Fruit fly (Drosophila melanogaster) whole organism, embryonic: ENCODE results near the gene Tsp74F.

ENCODE experiments used
- Adf1 ChIP-seq: fragments of 200-800 bp; sonication (Bioruptor generic); IDR thresholded peaks from 2 replicates; pipeline ENCODE4 v1.3.6; 2022; ENCODE audit warnings: missing biosample characterization, missing genetic modification characterization
- CG14667 ChIP-seq: fragments of 200-800 bp; sonication (Bioruptor generic); IDR thresholded peaks from 2 replicates; pipeline ENCODE4 v1.3.6; 2022; ENCODE audit warnings: missing biosample characterization, missing genetic modification characterization
- CG15073 ChIP-seq: fragments of 200-800 bp; sonication (Bioruptor generic); optimal IDR thresholded peaks from 2 replicates; lab custom pipeline; 2016; ENCODE audit warnings: missing biosample characterization, missing genetic modification characterization
- CG1529 ChIP-seq: fragments of 200-800 bp; sonication (Bioruptor generic); optimal IDR thresholded peaks from 3 replicates; lab custom pipeline; 2018; ENCODE audit warnings: missing biosample characterization, missing genetic modification characterization
- CG15601 ChIP-seq: fragments of 200-800 bp; sonication (Bioruptor generic); optimal IDR thresholded peaks from 3 replicates; lab custom pipeline; 2019; ENCODE audit warnings: missing biosample characterization, mild to moderate bottlenecking, missing genetic modification characterization, moderate library complexity
- CG16779 ChIP-seq: fragments of 200-800 bp; sonication (Bioruptor generic); IDR thresholded peaks from 2 replicates; pipeline ENCODE4 v1.3.6; 2022; ENCODE audit warnings: missing biosample characterization, missing genetic modification characterization
- CG18599 ChIP-seq: fragments of 200-800 bp; sonication (Bioruptor generic); optimal IDR thresholded peaks from 3 replicates; lab custom pipeline; 2017; ENCODE audit warnings: missing biosample characterization, missing genetic modification characterization, mild to moderate bottlenecking, moderate library complexity, missing genetic modification reagents
- CG2678 ChIP-seq: fragments of 200-800 bp; sonication (Bioruptor generic); optimal IDR thresholded peaks from 3 replicates; lab custom pipeline; 2019; ENCODE audit warnings: missing biosample characterization, mild to moderate bottlenecking, missing genetic modification characterization, moderate library complexity
- CG31388 ChIP-seq: fragments of 200-800 bp; sonication (Bioruptor generic); optimal IDR thresholded peaks from 2 replicates; lab custom pipeline; 2016; ENCODE audit warnings: missing biosample characterization, missing genetic modification characterization
- CG3163 ChIP-seq: fragments of 200-800 bp; sonication (Bioruptor generic); optimal IDR thresholded peaks from 3 replicates; lab custom pipeline; 2016; ENCODE audit warnings: missing biosample characterization, missing genetic modification characterization
- CG33557 ChIP-seq: fragments of 200-800 bp; sonication (Bioruptor generic); optimal IDR thresholded peaks from 2 replicates; lab custom pipeline; 2019; ENCODE audit warnings: missing biosample characterization, mild to moderate bottlenecking, missing genetic modification characterization, moderate library complexity
- CG3726 ChIP-seq: fragments of 200-800 bp; sonication (Bioruptor generic); IDR thresholded peaks from 3 replicates; pipeline ENCODE4, ENCODE4 v1.3.6; 2022; ENCODE audit warnings: missing biosample characterization, missing genetic modification characterization
- CG4854 ChIP-seq: fragments of 200-800 bp; sonication (Bioruptor generic); optimal IDR thresholded peaks from 2 replicates; lab custom pipeline; 2016; ENCODE audit warnings: missing biosample characterization, missing genetic modification characterization, inconsistent platforms
- CG6654 ChIP-seq: fragments of 200-800 bp; sonication (Bioruptor generic); optimal IDR thresholded peaks from 2 replicates; lab custom pipeline; 2017; ENCODE audit warnings: missing biosample characterization, mild to moderate bottlenecking, missing genetic modification characterization
- CG7839 ChIP-seq: fragments of 200-800 bp; sonication (Bioruptor generic); optimal IDR thresholded peaks from 3 replicates; lab custom pipeline; 2018; ENCODE audit warnings: missing biosample characterization, mild to moderate bottlenecking, missing genetic modification characterization, moderate library complexity
- CG7987 ChIP-seq: fragments of 200-800 bp; sonication (Bioruptor generic); optimal IDR thresholded peaks from 2 replicates; lab custom pipeline; 2018; ENCODE audit warnings: missing biosample characterization, mild to moderate bottlenecking, missing genetic modification characterization, moderate library complexity
- CG8089 ChIP-seq: fragments of 200-800 bp; sonication (Bioruptor generic); optimal IDR thresholded peaks from 3 replicates; lab custom pipeline; 2016; ENCODE audit warnings: missing biosample characterization, missing genetic modification characterization
- CG9727 ChIP-seq: fragments of 200-800 bp; sonication (Bioruptor generic); optimal IDR thresholded peaks from 3 replicates; lab custom pipeline; 2017; ENCODE audit warnings: missing biosample characterization, mild to moderate bottlenecking, missing genetic modification characterization
- Dfd ChIP-seq, 2 experiments: fragments of >200 bp; optimal IDR thresholded peaks; 2 replicates each; lab custom pipeline; 2017; ENCODE audit warnings: missing biosample characterization in 2 of 2, missing genetic modification characterization in 2 of 2
- Doc3 ChIP-seq: fragments of 200-800 bp; sonication (Bioruptor generic); IDR thresholded peaks from 3 replicates; pipeline ENCODE4 v1.3.6; 2022; ENCODE audit warnings: missing biosample characterization, missing genetic modification characterization; ENCODE audit not compliant: partially characterized antibody
- Ets97D ChIP-seq: fragments of 200-800 bp; sonication (Bioruptor generic); optimal IDR thresholded peaks from 3 replicates; lab custom pipeline; 2016; ENCODE audit warnings: missing biosample characterization, missing genetic modification characterization
- Fer1 ChIP-seq: fragments of 200-800 bp; sonication (Bioruptor generic); optimal IDR thresholded peaks from 2 replicates; lab custom pipeline; 2017; ENCODE audit warnings: missing biosample characterization, mild to moderate bottlenecking, missing genetic modification characterization
- H2.0 ChIP-seq: fragments of 200-800 bp; sonication (Bioruptor generic); IDR thresholded peaks from 2 replicates; pipeline ENCODE4 v1.3.6; 2022; ENCODE audit warnings: missing biosample characterization, missing genetic modification characterization
- HLH3B ChIP-seq: fragments of 200-800 bp; sonication (Bioruptor generic); IDR thresholded peaks from 2 replicates; pipeline ENCODE4 v1.3.6; 2022; ENCODE audit warnings: missing biosample characterization, missing genetic modification characterization
- HLH54F ChIP-seq: fragments of 200-800 bp; sonication (Bioruptor generic); optimal IDR thresholded peaks from 3 replicates; lab custom pipeline; 2016; ENCODE audit warnings: missing biosample characterization, missing genetic modification characterization
- HLHmδ ChIP-seq: fragments of 200-800 bp; sonication (Bioruptor generic); optimal IDR thresholded peaks from 2 replicates; lab custom pipeline; 2018; ENCODE audit warnings: missing biosample characterization, mild to moderate bottlenecking, missing genetic modification characterization, moderate library complexity
- Hand ChIP-seq: fragments of 200-800 bp; sonication (Bioruptor generic); optimal IDR thresholded peaks from 2 replicates; lab custom pipeline; 2017; ENCODE audit warnings: mild to moderate bottlenecking, missing biosample characterization, missing genetic modification reagents, missing genetic modification characterization
- Hr78 ChIP-seq, 2 experiments: fragments of 200-800 bp in 1 of 2; fragments of >200 bp in 1 of 2; sonication (Bioruptor generic) in 1 of 2; optimal IDR thresholded peaks; 2 replicates each; lab custom pipeline; 2017 to 2019; ENCODE audit warnings: missing biosample characterization in 2 of 2, missing genetic modification characterization in 2 of 2, mild to moderate bottlenecking in 1 of 2, moderate library complexity in 1 of 2
- Jarid2 ChIP-seq: fragments of 200-800 bp; sonication (Bioruptor generic); optimal IDR thresholded peaks from 3 replicates; lab custom pipeline; 2017; ENCODE audit warnings: mild to moderate bottlenecking, missing biosample characterization, missing genetic modification reagents, missing genetic modification characterization
- Lpt ChIP-seq: fragments of >200 bp; optimal IDR thresholded peaks from 2 replicates; lab custom pipeline; 2018; ENCODE audit warnings: missing biosample characterization, missing genetic modification characterization
- Nf-YB ChIP-seq: fragments of 200-800 bp; sonication (Bioruptor generic); optimal IDR thresholded peaks from 3 replicates; lab custom pipeline; 2019; ENCODE audit warnings: missing biosample characterization, mild to moderate bottlenecking, missing genetic modification characterization, moderate library complexity
- Scr ChIP-seq: fragments of 200-800 bp; sonication (Bioruptor generic); IDR thresholded peaks from 2 replicates; pipeline ENCODE4 v1.3.6; 2022; ENCODE audit warnings: missing biosample characterization, missing genetic modification characterization; ENCODE audit not compliant: partially characterized antibody
- Sin3A ChIP-seq: fragments of >200 bp; optimal IDR thresholded peaks from 2 replicates; lab custom pipeline; 2018
- Tbp ChIP-seq: fragments of >200 bp; optimal IDR thresholded peaks from 2 replicates; lab custom pipeline; 2018; ENCODE audit warnings: missing biosample characterization, missing genetic modification characterization
- Vsx1 ChIP-seq: fragments of 200-800 bp; sonication (Bioruptor generic); optimal IDR thresholded peaks from 2 replicates; lab custom pipeline; 2017; ENCODE audit warnings: missing biosample characterization, mild to moderate bottlenecking, missing genetic modification characterization, missing genetic modification reagents
- YL-1 ChIP-seq: fragments of 200-800 bp; sonication (Bioruptor generic); optimal IDR thresholded peaks from 3 replicates; lab custom pipeline; 2017; ENCODE audit warnings: missing biosample characterization, mild to moderate bottlenecking, missing genetic modification characterization
- aop ChIP-seq: fragments of 200-800 bp; sonication (Bioruptor generic); IDR thresholded peaks from 2 replicates; pipeline ENCODE4 v1.3.6; 2022; ENCODE audit warnings: missing biosample characterization, missing genetic modification characterization
- br ChIP-seq: fragments of >200 bp; optimal IDR thresholded peaks from 2 replicates; lab custom pipeline; 2017
- chinmo ChIP-seq: fragments of 200-800 bp; sonication (Bioruptor generic); IDR thresholded peaks from 4 replicates; pipeline ENCODE4 v1.3.6; 2022; ENCODE audit warnings: missing biosample characterization, missing genetic modification characterization; ENCODE audit not compliant: partially characterized antibody
- corto ChIP-seq: fragments of 200-800 bp; sonication (Bioruptor generic); optimal IDR thresholded peaks from 2 replicates; lab custom pipeline; 2016; ENCODE audit warnings: missing biosample characterization, mild to moderate bottlenecking, missing genetic modification characterization, moderate library complexity
- cwo ChIP-seq: fragments of 200-800 bp; sonication (Bioruptor generic); optimal IDR thresholded peaks from 3 replicates; lab custom pipeline; 2017; ENCODE audit warnings: missing biosample characterization, missing genetic modification characterization, mild to moderate bottlenecking, moderate library complexity, missing genetic modification reagents
- ems ChIP-seq: fragments of 200-800 bp; sonication (Bioruptor generic); optimal IDR thresholded peaks from 3 replicates; lab custom pipeline; 2016; ENCODE audit warnings: missing biosample characterization, missing genetic modification characterization
- grn ChIP-seq: fragments of 200-800 bp; sonication (Bioruptor generic); optimal IDR thresholded peaks from 3 replicates; lab custom pipeline; 2017; ENCODE audit warnings: missing biosample characterization, missing genetic modification characterization
- gt ChIP-seq: fragments of 200-800 bp; sonication (Bioruptor generic); IDR thresholded peaks from 2 replicates; pipeline ENCODE4 v1.3.6; 2022; ENCODE audit warnings: missing biosample characterization, missing genetic modification characterization
- pita ChIP-seq: fragments of 200-800 bp; sonication (Bioruptor generic); optimal IDR thresholded peaks from 2 replicates; lab custom pipeline; 2017; ENCODE audit warnings: missing biosample characterization, mild to moderate bottlenecking, missing genetic modification characterization
- scrt ChIP-seq: fragments of 200-800 bp; sonication (Bioruptor generic); optimal IDR thresholded peaks from 2 replicates; lab custom pipeline; 2018; ENCODE audit warnings: missing biosample characterization, mild to moderate bottlenecking, missing genetic modification characterization, moderate library complexity
- ssp ChIP-seq: fragments of 200-800 bp; sonication (Bioruptor generic); IDR thresholded peaks from 2 replicates; pipeline ENCODE4 v1.3.6; 2022; ENCODE audit warnings: missing biosample characterization, missing genetic modification characterization
- stc ChIP-seq: fragments of 200-800 bp; sonication (Bioruptor generic); IDR thresholded peaks from 2 replicates; pipeline ENCODE4 v1.3.6; 2022; ENCODE audit warnings: missing biosample characterization, missing genetic modification characterization
- stwl ChIP-seq: fragments of 200-800 bp; sonication (Bioruptor generic); optimal IDR thresholded peaks from 3 replicates; lab custom pipeline; 2018; ENCODE audit warnings: missing biosample characterization, mild to moderate bottlenecking, missing genetic modification characterization, moderate library complexity
- toy ChIP-seq: fragments of 200-800 bp; sonication (Bioruptor generic); IDR thresholded peaks from 2 replicates; pipeline ENCODE4 v1.3.6; 2022; ENCODE audit warnings: missing biosample characterization, missing genetic modification characterization

The Tsp74F gene

DNA sequence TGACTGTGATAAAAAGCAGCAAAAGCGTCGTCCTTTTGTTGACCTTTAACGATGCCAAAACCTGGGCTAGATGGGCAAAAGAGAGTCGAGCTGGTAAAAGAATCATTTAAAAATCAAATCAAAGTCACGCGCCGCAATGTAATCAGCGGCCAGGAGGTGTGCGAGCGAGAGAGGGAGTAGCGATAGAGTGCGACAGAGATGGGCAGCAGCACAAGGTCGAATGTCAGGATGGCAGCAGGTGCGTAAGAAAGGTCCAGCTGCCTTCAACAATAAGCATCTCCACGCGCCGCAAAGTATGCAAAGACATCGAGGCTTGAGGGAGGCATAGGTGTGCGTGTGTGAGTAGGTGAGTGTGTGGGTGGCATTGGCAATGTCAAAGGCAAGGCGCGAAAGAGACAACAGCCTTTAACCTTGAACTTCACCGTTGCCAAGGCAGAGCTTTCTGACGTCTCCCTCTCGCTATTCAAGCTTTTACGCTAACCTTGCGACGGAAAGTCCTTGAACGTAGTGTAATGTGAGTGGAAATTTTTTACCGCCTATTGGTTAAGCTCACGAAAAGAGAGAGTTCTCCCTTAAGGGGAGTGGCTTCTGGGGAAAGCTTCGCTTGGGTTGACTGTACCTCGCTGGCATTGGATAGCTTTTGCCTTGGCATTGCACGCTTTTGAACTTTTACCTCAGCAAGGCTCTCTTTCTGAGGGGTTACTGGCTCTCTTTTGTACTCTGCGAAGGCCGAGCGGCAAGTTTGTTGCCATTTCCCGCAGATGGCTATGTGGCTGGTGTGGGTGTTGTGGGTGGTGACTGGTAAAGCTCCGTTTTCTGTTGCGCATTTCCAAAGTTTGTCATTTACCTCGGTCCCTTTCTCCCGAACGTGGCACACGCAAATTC is 34.3 kb upstream of the Tsp74F start (continued):
- TF ChIP-seq YL-1 (GFP tag; lab: Kevin White, UChicago), result no peak
- TF ChIP-seq ssp (GFP tag; lab: Robert Waterston, UW), result no peak
- no peak for TF ChIP-seq H2.0
- 0 out of 4 replicates have a peak, but pooled peaks have one; percentile 36 for TF ChIP-seq chinmo (GFP tag; lab: Robert Waterston, UW)
- TF ChIP-seq pita (GFP tag; lab: Kevin White, UChicago), result no peak
- TF ChIP-seq ems (GFP tag; lab: Kevin White, UChicago), result no peak
- TF ChIP-seq CG15073 (GFP tag; lab: Kevin White, UChicago), result no peak
- TF ChIP-seq CG7987 (GFP tag; lab: Kevin White, UChicago), result no peak
- no peak for TF ChIP-seq CG15601 (tag; lab: Kevin White, UChicago)
- TF ChIP-seq HLHmδ (GFP tag; lab: Kevin White, UChicago), result no peak
- no peak for TF ChIP-seq aop
- no peak for TF ChIP-seq HLH3B (GFP tag; lab: Robert Waterston, UW)
- peak; percentile 47 for TF ChIP-seq CG3163 (GFP tag; lab: Kevin White, UChicago)
- TF ChIP-seq CG6654 (GFP tag; lab: Kevin White, UChicago), result no peak
- no peak for TF ChIP-seq Sin3A (lab: Kevin White, UChicago)
- no peak for TF ChIP-seq stc
- no peak for TF ChIP-seq CG2678 (tag; lab: Kevin White, UChicago)
- TF ChIP-seq Scr (GFP tag; lab: Robert Waterston, UW), result no peak
- no peak for TF ChIP-seq Jarid2
- TF ChIP-seq Hand (GFP tag; lab: Kevin White, UChicago), result no peak
- no peak for TF ChIP-seq Nf-YB (GFP tag; lab: Kevin White, UChicago)
- no peak for TF ChIP-seq Vsx1 (GFP tag; lab: Kevin White, UChicago)
- no peak for TF ChIP-seq br
- no peak for TF ChIP-seq Ets97D (GFP tag; lab: Kevin White, UChicago)
- no peak for TF ChIP-seq CG14667 (GFP tag; lab: Robert Waterston, UW)
- TF ChIP-seq CG8089, result no peak
- no peak for TF ChIP-seq CG33557
- no peak for TF ChIP-seq Doc3
- TF ChIP-seq Adf1 (GFP tag; lab: Robert Waterston, UW), result peak; percentile 36; the same call in 1 of the 2 replicates
- TF ChIP-seq grn, result no peak
- no peak for TF ChIP-seq Fer1
- TF ChIP-seq Lpt (GFP tag; lab: Kevin White, UChicago), result no peak
- no peak for TF ChIP-seq stwl (tag; lab: Kevin White, UChicago)
- TF ChIP-seq gt (GFP tag; lab: Robert Waterston, UW), result no peak
- TF ChIP-seq CG9727 (GFP tag; lab: Kevin White, UChicago), result no peak
- TF ChIP-seq CG18599 (GFP tag; lab: Kevin White, UChicago), result peak; percentile 21
- no peak for TF ChIP-seq corto (GFP tag; lab: Kevin White, UChicago)
- no peak for TF ChIP-seq Dfd (GFP tag; optimal IDR thresholded peaks at IDR 0.05; lab: Kevin White, UChicago)
- no peak for TF ChIP-seq Hr78 (GFP tag; optimal IDR thresholded peaks at IDR 0.05; lab: Kevin White, UChicago)
- no peak for TF ChIP-seq toy
- TF ChIP-seq CG4854 (GFP tag; lab: Kevin White, UChicago), result no peak
- TF ChIP-seq CG1529 (GFP tag; lab: Kevin White, UChicago), result no peak
- peak; percentile 62 for TF ChIP-seq scrt
- no peak for TF ChIP-seq Tbp (GFP tag; lab: Kevin White, UChicago)
- TF ChIP-seq HLH54F, result no peak
- TF ChIP-seq CG31388 (GFP tag; lab: Kevin White, UChicago), result no peak
- TF ChIP-seq CG7839 (tag; lab: Kevin White, UChicago), result no peak
- TF ChIP-seq cwo (GFP tag; lab: Kevin White, UChicago), result peak; percentile 15
- TF ChIP-seq CG3726, result no peak
- no peak for TF ChIP-seq CG16779 (GFP tag; lab: Robert Waterston, UW)
